Worm (Caenorhabditis elegans) whole organism, L1 larva: ENCODE measurements around the gene odr-1.
A peak's percentile ranks its signal among the peaks of the same experiment; 100 is the strongest.

Experiments
- C16A3.4 ChIP-seq: fragments of 150-350 bp; optimal IDR thresholded peaks from 2 replicates; lab custom pipeline; 2014; ENCODE audit warnings: missing biosample characterization, missing genetic modification characterization
- C34B4.2 ChIP-seq: sonication (generic microtip); optimal IDR thresholded peaks from 2 replicates; lab custom pipeline; 2017; ENCODE audit warnings: mild to moderate bottlenecking, missing genetic modification characterization, missing compliant biosample characterization
- Y116A8C.19 ChIP-seq: sonication (generic microtip); optimal IDR thresholded peaks from 2 replicates; lab custom pipeline; 2016; ENCODE audit warnings: missing compliant biosample characterization, missing genetic modification characterization, borderline replicate concordance
- aha-1 ChIP-seq: fragments of 150-350 bp; optimal IDR thresholded peaks from 2 replicates; lab custom pipeline; 2014; ENCODE audit warnings: missing biosample characterization, missing genetic modification characterization
- alr-1 ChIP-seq: fragments of 200-800 bp; sonication (Bioruptor generic); optimal IDR thresholded peaks from 2 replicates; lab custom pipeline; 2018; ENCODE audit warnings: borderline replicate concordance, mild to moderate bottlenecking, missing genetic modification characterization, missing compliant biosample characterization
- aly-2 ChIP-seq: fragments of 150-350 bp; optimal IDR thresholded peaks from 2 replicates; lab custom pipeline; 2014; ENCODE audit warnings: missing biosample characterization, missing genetic modification characterization
- ceh-88 ChIP-seq: fragments of 200-800 bp; sonication (Bioruptor generic); IDR thresholded peaks from 2 replicates; pipeline ENCODE4 v1.3.6; 2022; ENCODE audit warnings: missing genetic modification characterization, missing compliant biosample characterization
- dsc-1 ChIP-seq: sonication (generic microtip); optimal IDR thresholded peaks from 2 replicates; lab custom pipeline; 2016; ENCODE audit warnings: mild to moderate bottlenecking, missing genetic modification characterization, missing compliant biosample characterization
- efl-1 ChIP-seq, 4 experiments: fragments of 150-350 bp; optimal IDR thresholded peaks in 3 of 4; peaks in 1 of 4; 1 replicate in 1 of 4; 2 replicates in 3 of 4; lab custom pipeline; 2014; ENCODE audit warnings: missing biosample characterization in 2 of 4, missing genetic modification characterization in 2 of 4, missing genetic modification reagents in 2 of 4
- efl-3 ChIP-seq: fragments of 200-800 bp; sonication (Bioruptor generic); optimal IDR thresholded peaks from 2 replicates; lab custom pipeline; 2018; ENCODE audit warnings: mild to moderate bottlenecking, missing genetic modification characterization, missing compliant biosample characterization
- egl-13 ChIP-seq: sonication (generic microtip); optimal IDR thresholded peaks from 2 replicates; lab custom pipeline; 2016; ENCODE audit warnings: missing genotype, missing genetic modification reagents, missing genetic modification characterization, missing compliant biosample characterization
- egl-27 ChIP-seq, 2 experiments: fragments of 150-350 bp in 1 of 2; sonication (generic microtip); optimal IDR thresholded peaks; 3 replicates each; lab custom pipeline; 2017 to 2018; ENCODE audit warnings: missing biosample characterization in 2 of 2, missing genetic modification characterization in 2 of 2, missing genetic modification reagents in 2 of 2
- elt-2 ChIP-seq: sonication (generic microtip); optimal IDR thresholded peaks from 2 replicates; lab custom pipeline; 2016; ENCODE audit warnings: missing genetic modification characterization, mild to moderate bottlenecking, inconsistent platforms, missing compliant biosample characterization, missing genetic modification reagents
- ets-5 ChIP-seq: fragments of 200-800 bp; sonication (Bioruptor generic); IDR thresholded peaks from 2 replicates; pipeline ENCODE4 v1.3.6; 2022; ENCODE audit warnings: missing genetic modification characterization, missing compliant biosample characterization
- fkh-10 ChIP-seq: sonication (generic microtip); optimal IDR thresholded peaks from 2 replicates; lab custom pipeline; 2017; ENCODE audit warnings: missing biosample characterization, missing genetic modification reagents, missing genetic modification characterization
- fkh-4 ChIP-seq: sonication (generic microtip); optimal IDR thresholded peaks from 2 replicates; lab custom pipeline; 2016; ENCODE audit warnings: missing compliant biosample characterization, missing genetic modification characterization, borderline replicate concordance
- fkh-8 ChIP-seq: sonication (generic microtip); optimal IDR thresholded peaks from 2 replicates; lab custom pipeline; 2016; ENCODE audit warnings: mild to moderate bottlenecking, missing genetic modification characterization, missing compliant biosample characterization
- fos-1 ChIP-seq: fragments of 150-350 bp; optimal IDR thresholded peaks from 2 replicates; lab custom pipeline; 2014; ENCODE audit warnings: missing biosample characterization, missing genetic modification characterization
- hlh-4 ChIP-seq: sonication (generic microtip); optimal IDR thresholded peaks from 2 replicates; lab custom pipeline; 2016; ENCODE audit warnings: mild to moderate bottlenecking, missing genetic modification characterization, missing compliant biosample characterization
- hpl-2 ChIP-seq: fragments of 150-350 bp; optimal IDR thresholded peaks from 2 replicates; lab custom pipeline; 2014; ENCODE audit warnings: missing biosample characterization, missing genetic modification reagents, missing genetic modification characterization
- irx-1 ChIP-seq: sonication (generic microtip); optimal IDR thresholded peaks from 2 replicates; lab custom pipeline; 2016; ENCODE audit warnings: missing genetic modification characterization, missing compliant biosample characterization
- isw-1 ChIP-seq: fragments of 200-800 bp; sonication (Bioruptor generic); IDR thresholded peaks from 2 replicates; pipeline ENCODE4 v1.3.6; 2022; ENCODE audit warnings: missing genetic modification characterization, missing compliant biosample characterization
- lin-14 ChIP-seq: fragments of 200-800 bp; sonication (Bioruptor generic); optimal IDR thresholded peaks from 2 replicates; lab custom pipeline; 2018; ENCODE audit warnings: mild to moderate bottlenecking, missing genetic modification characterization, moderate library complexity, missing compliant biosample characterization
- lin-15B ChIP-seq: fragments of 150-350 bp; sonication (generic microtip); optimal IDR thresholded peaks from 3 replicates; lab custom pipeline; 2014; ENCODE audit warnings: missing biosample characterization, missing genetic modification characterization
- lin-39 ChIP-seq: fragments of 150-350 bp; optimal IDR thresholded peaks from 2 replicates; lab custom pipeline; 2014; ENCODE audit warnings: missing biosample characterization, missing genetic modification reagents, missing genetic modification characterization
- lir-3 ChIP-seq: sonication (generic microtip); optimal IDR thresholded peaks from 2 replicates; lab custom pipeline; 2016; ENCODE audit warnings: mild to moderate bottlenecking, missing genetic modification characterization, moderate library complexity, missing compliant biosample characterization; ENCODE audit not compliant: poor library complexity
- lsy-2 ChIP-seq, 2 experiments: fragments of 150-350 bp; optimal IDR thresholded peaks; 2 replicates each; lab custom pipeline; 2014; ENCODE audit warnings: missing biosample characterization in 2 of 2, missing genetic modification characterization in 2 of 2
- mab-9 ChIP-seq: fragments of 200-800 bp; sonication (Bioruptor generic); IDR thresholded peaks from 2 replicates; pipeline ENCODE4 v1.3.6; 2022; ENCODE audit warnings: missing genetic modification reagents, missing genetic modification characterization, missing compliant biosample characterization
- mdl-1 ChIP-seq, 2 experiments: fragments of 150-350 bp; optimal IDR thresholded peaks; 2 replicates each; lab custom pipeline; 2014 to 2017; ENCODE audit warnings: missing biosample characterization in 2 of 2, missing genetic modification characterization in 2 of 2, inconsistent platforms in 1 of 2
- nhr-12 ChIP-seq: sonication (generic microtip); optimal IDR thresholded peaks from 2 replicates; lab custom pipeline; 2017; ENCODE audit warnings: missing biosample characterization, missing genetic modification characterization
- nhr-19 ChIP-seq: fragments of 200-800 bp; sonication (Bioruptor generic); conservative IDR thresholded peaks from 2 replicates; pipeline ENCODE4 v1.3.6; 2022; ENCODE audit warnings: missing genetic modification characterization, missing compliant biosample characterization
- nhr-20 ChIP-seq: sonication (generic microtip); optimal IDR thresholded peaks from 2 replicates; lab custom pipeline; 2016; ENCODE audit warnings: mild to moderate bottlenecking, missing genetic modification characterization, missing compliant biosample characterization
- nhr-237 ChIP-seq: fragments of 150-350 bp; optimal IDR thresholded peaks from 2 replicates; lab custom pipeline; 2014; ENCODE audit warnings: missing biosample characterization, missing genetic modification characterization
- nhr-47 ChIP-seq: sonication (generic microtip); optimal IDR thresholded peaks from 2 replicates; lab custom pipeline; 2016; ENCODE audit warnings: mild to moderate bottlenecking, missing genetic modification characterization, moderate library complexity, missing compliant biosample characterization
- nhr-84 ChIP-seq: sonication (generic microtip); optimal IDR thresholded peaks from 2 replicates; lab custom pipeline; 2017; ENCODE audit warnings: missing biosample characterization, missing genetic modification characterization
- nhr-85 ChIP-seq: sonication (generic microtip); peaks from one replicate; lab custom pipeline; 2016; ENCODE audit warnings: missing genetic modification characterization, inconsistent platforms, missing compliant biosample characterization
- nhr-90 ChIP-seq: sonication (generic microtip); optimal IDR thresholded peaks from 2 replicates; lab custom pipeline; 2016; ENCODE audit warnings: mild to moderate bottlenecking, missing genetic modification characterization, missing compliant biosample characterization; ENCODE audit not compliant: poor library complexity
- pag-3 ChIP-seq: sonication (generic microtip); optimal IDR thresholded peaks from 2 replicates; lab custom pipeline; 2017; ENCODE audit warnings: missing genetic modification characterization, mild to moderate bottlenecking, missing compliant biosample characterization, antibody characterized with exemption, borderline replicate concordance; ENCODE audit not compliant: insufficient read depth
- pax-3 ChIP-seq: fragments of 200-800 bp; sonication (Bioruptor generic); optimal IDR thresholded peaks from 2 replicates; lab custom pipeline; 2018; ENCODE audit warnings: mild to moderate bottlenecking, missing genetic modification characterization, moderate library complexity, missing compliant biosample characterization
- pqm-1 ChIP-seq: sonication (generic microtip); optimal IDR thresholded peaks from 3 replicates; lab custom pipeline; 2017; ENCODE audit warnings: missing biosample characterization, missing genetic modification characterization
- rnt-1 ChIP-seq: sonication (generic microtip); optimal IDR thresholded peaks from 2 replicates; lab custom pipeline; 2016; ENCODE audit warnings: mild to moderate bottlenecking, missing genetic modification characterization, moderate library complexity, missing compliant biosample characterization
- skn-1 ChIP-seq: fragments of 150-350 bp; optimal IDR thresholded peaks from 2 replicates; lab custom pipeline; 2014; ENCODE audit warnings: missing biosample characterization, missing genetic modification characterization
- snpc-4 ChIP-seq: fragments of 150-350 bp; optimal IDR thresholded peaks from 2 replicates; lab custom pipeline; 2014; ENCODE audit warnings: missing biosample characterization, missing genetic modification characterization
- sup-37 ChIP-seq: fragments of 200-800 bp; sonication (Bioruptor generic); optimal IDR thresholded peaks from 2 replicates; lab custom pipeline; 2018; ENCODE audit warnings: mild to moderate bottlenecking, missing genetic modification characterization, missing compliant biosample characterization
- swsn-7 ChIP-seq: sonication (generic microtip); optimal IDR thresholded peaks from 2 replicates; lab custom pipeline; 2016; ENCODE audit warnings: missing genetic modification characterization, missing compliant biosample characterization
- tbx-2 ChIP-seq: sonication (generic microtip); optimal IDR thresholded peaks from 2 replicates; lab custom pipeline; 2016; ENCODE audit warnings: missing genetic modification characterization, missing compliant biosample characterization
- unc-30 ChIP-seq: sonication (generic microtip); optimal IDR thresholded peaks from 2 replicates; lab custom pipeline; 2017; ENCODE audit warnings: missing biosample characterization, missing genetic modification characterization
- unc-86 ChIP-seq: sonication (generic microtip); optimal IDR thresholded peaks from 2 replicates; lab custom pipeline; 2016; ENCODE audit warnings: missing genetic modification characterization, missing compliant biosample characterization
- unc-98 ChIP-seq: fragments of 200-800 bp; sonication (Bioruptor generic); IDR thresholded peaks from 2 replicates; pipeline ENCODE4 v1.3.6; 2022; ENCODE audit warnings: missing genetic modification characterization, missing compliant biosample characterization
- vab-15 ChIP-seq: sonication (generic microtip); optimal IDR thresholded peaks from 2 replicates; lab custom pipeline; 2017; ENCODE audit warnings: missing genotype, mild to moderate bottlenecking, missing genetic modification characterization, missing compliant biosample characterization
- xbp-1 ChIP-seq: sonication (generic microtip); optimal IDR thresholded peaks from 2 replicates; lab custom pipeline; 2016; ENCODE audit warnings: missing genetic modification characterization, missing compliant biosample characterization
- zip-4 ChIP-seq: fragments of 200-800 bp; sonication (Bioruptor generic); optimal IDR thresholded peaks from 2 replicates; lab custom pipeline; 2018; ENCODE audit warnings: mild to moderate bottlenecking, missing genetic modification characterization, moderate library complexity, missing compliant biosample characterization
- ztf-11 ChIP-seq, 2 experiments: sonication (generic microtip); optimal IDR thresholded peaks; 2 replicates each; lab custom pipeline; 2016 to 2017; ENCODE audit warnings: missing genetic modification characterization in 2 of 2, missing biosample characterization in 1 of 2, missing compliant biosample characterization in 1 of 2

The odr-1 gene

DNA sequence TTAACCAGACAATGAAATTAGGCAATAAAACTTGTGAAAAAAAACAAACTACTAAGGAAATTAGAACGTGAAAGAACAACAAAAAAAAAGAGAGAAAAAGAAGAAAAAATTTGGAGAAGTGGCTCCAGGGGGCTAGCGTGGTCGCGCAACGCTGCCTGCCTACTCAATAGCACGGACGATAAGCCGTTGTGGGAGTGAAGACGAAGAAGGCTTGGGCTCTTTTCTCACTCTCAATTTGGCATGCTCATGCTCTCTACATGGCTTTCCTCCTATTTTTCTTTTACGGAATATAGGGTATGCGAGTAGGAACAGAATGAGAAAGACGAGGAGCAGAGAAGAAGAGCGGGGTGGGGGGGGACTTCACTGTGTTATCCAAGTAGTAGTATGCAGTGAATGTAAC is 48.5 kb downstream of the odr-1 start:
- TF ChIP-seq nhr-19 (GFP tag; lab: Robert Waterston, UW) (no peak), sup-37 (no peak), irx-1 (tag; lab: Kevin White, UChicago) (no peak), pax-3 (tag; lab: Kevin White, UChicago) (no peak), rnt-1 (tag; lab: Kevin White, UChicago) (no peak), alr-1 (tag; lab: Kevin White, UChicago) (no peak), pag-3 (tag; lab: Kevin White, UChicago) (no peak), hlh-4 (no peak), mab-9 (GFP tag; lab: Robert Waterston, UW) (no peak), lin-14 (peak; percentile 86), efl-3 (no peak), lsy-2 (tag; optimal IDR thresholded peaks at IDR 0.05; lab: Kevin White, UChicago) (peak; percentile 9 to 51), nhr-237 (tag; lab: Kevin White, UChicago) (no peak), fkh-8 (tag; lab: Kevin White, UChicago) (peak; percentile 66), zip-4 (no peak), snpc-4 (tag; lab: Kevin White, UChicago) (no peak), aha-1 (no peak), C34B4.2 (tag; lab: Kevin White, UChicago) (no peak), unc-86 (tag; lab: Kevin White, UChicago) (peak; percentile 33), Y116A8C.19 (tag; lab: Kevin White, UChicago) (no peak), xbp-1 (tag; lab: Kevin White, UChicago) (peak; percentile 33), fkh-4 (no peak), C16A3.4 (no peak), pqm-1 (tag; lab: Kevin White, UChicago) (no peak), efl-1 (optimal IDR thresholded peaks at IDR 0.05; lab: Kevin White, UChicago) (no peak), efl-1 (GFP tag; optimal IDR thresholded peaks at IDR 0.05 in 1 of 2; lab: Kevin White, UChicago) (no peak), nhr-85 (tag; lab: Kevin White, UChicago) (no peak), fos-1 (no peak), mdl-1 (tag; optimal IDR thresholded peaks at IDR 0.05; lab: Kevin White, UChicago) (no peak), ceh-88 (GFP tag; lab: Robert Waterston, UW) (no peak), dsc-1 (peak; percentile 7), nhr-47 (tag; lab: Kevin White, UChicago) (peak; percentile 51), nhr-12 (tag; lab: Kevin White, UChicago) (no peak), nhr-84 (tag; lab: Kevin White, UChicago) (no peak), hpl-2 (GFP tag; lab: Kevin White, UChicago) (no peak), skn-1 (tag; lab: Kevin White, UChicago) (no peak), egl-13 (tag; lab: Kevin White, UChicago) (peak; percentile 22), elt-2 (tag; lab: Kevin White, UChicago) (no peak), lir-3 (tag; lab: Kevin White, UChicago) (no peak), vab-15 (no peak), egl-27 (tag; optimal IDR thresholded peaks at IDR 0.05; lab: Kevin White, UChicago) (no peak), lin-15B (tag; lab: Kevin White, UChicago) (peak; percentile 9), unc-98 (GFP tag; lab: Robert Waterston, UW) (no peak), swsn-7 (tag; lab: Kevin White, UChicago) (peak; percentile 52), unc-30 (tag; lab: Kevin White, UChicago) (no peak), tbx-2 (tag; lab: Kevin White, UChicago) (peak; percentile 28), nhr-20 (tag; lab: Kevin White, UChicago) (no peak), ztf-11 (tag; optimal IDR thresholded peaks at IDR 0.05; lab: Kevin White, UChicago) (no peak), lin-39 (no peak), aly-2 (no peak), nhr-90 (tag; lab: Kevin White, UChicago) (no peak), fkh-10 (GFP tag; lab: Kevin White, UChicago) (peak; percentile 44), isw-1 (GFP tag; lab: Robert Waterston, UW) (peak; percentile 30), ets-5 (GFP tag; lab: Robert Waterston, UW) (no peak)
